Worm (Caenorhabditis elegans) whole organism, L4 larva: ENCODE measurements around the gene Y116A8C.10.

Source experiments
- R02D3.7 ChIP-seq: fragments of 150-350 bp; sonication (generic microtip); optimal IDR thresholded peaks from 3 replicates; lab custom pipeline; 2014; ENCODE audit warnings: missing biosample characterization, missing genetic modification characterization
- arid-1 ChIP-seq: fragments of 200-800 bp; sonication (Bioruptor generic); conservative IDR thresholded peaks from 2 replicates; pipeline ENCODE4 v1.3.6; 2022; ENCODE audit warnings: missing genetic modification reagents, missing genetic modification characterization, missing compliant biosample characterization
- ceh-28 ChIP-seq: fragments of 150-350 bp; optimal IDR thresholded peaks from 2 replicates; lab custom pipeline; 2014; ENCODE audit warnings: missing biosample characterization, missing genetic modification reagents, missing genetic modification characterization
- dmd-9 ChIP-seq: fragments of 200-800 bp; sonication (Bioruptor generic); IDR thresholded peaks from 2 replicates; pipeline ENCODE4 v1.3.6; 2022; ENCODE audit warnings: missing genetic modification reagents, missing genetic modification characterization, missing compliant biosample characterization
- dpl-1 ChIP-seq: fragments of 150-350 bp; optimal IDR thresholded peaks from 2 replicates; lab custom pipeline; 2014; ENCODE audit warnings: missing biosample characterization, missing genetic modification reagents, missing genetic modification characterization
- lin-1 ChIP-seq: fragments of 200-800 bp; sonication (Bioruptor generic); IDR thresholded peaks from 2 replicates; pipeline ENCODE4 v1.3.6; 2022; ENCODE audit warnings: missing genetic modification reagents, missing genetic modification characterization, missing compliant biosample characterization
- mep-1 ChIP-seq: fragments of 150-350 bp; sonication (generic microtip); optimal IDR thresholded peaks from 3 replicates; lab custom pipeline; 2014; ENCODE audit warnings: missing biosample characterization, missing genetic modification characterization
- pqm-1 ChIP-seq: sonication (generic microtip); optimal IDR thresholded peaks from 2 replicates; lab custom pipeline; 2017; ENCODE audit warnings: missing biosample characterization, missing genetic modification characterization
- sdz-12 ChIP-seq: fragments of 200-800 bp; sonication (Bioruptor generic); optimal IDR thresholded peaks from 2 replicates; lab custom pipeline; 2018; ENCODE audit warnings: mild to moderate bottlenecking, missing genetic modification characterization, missing compliant biosample characterization
- tra-1 ChIP-seq: fragments of 200-800 bp; sonication (Bioruptor generic); IDR thresholded peaks from 2 replicates; pipeline ENCODE4 v1.3.6; 2022; ENCODE audit warnings: missing genetic modification reagents, missing genetic modification characterization, missing compliant biosample characterization
- unc-130 ChIP-seq: sonication (generic microtip); optimal IDR thresholded peaks from 2 replicates; lab custom pipeline; 2016; ENCODE audit warnings: missing genetic modification reagents, missing genetic modification characterization, missing compliant biosample characterization
- unc-62 ChIP-seq, 3 experiments: fragments of 150-350 bp in 1 of 3; sonication (generic microtip); optimal IDR thresholded peaks in 2 of 3; peaks in 1 of 3; 1 replicate in 1 of 3; 2 replicates in 2 of 3; lab custom pipeline; 2014 to 2017; ENCODE audit warnings: missing biosample characterization in 3 of 3, missing genetic modification characterization in 3 of 3, missing genetic modification reagents in 3 of 3, missing genotype in 1 of 3

DNA sequence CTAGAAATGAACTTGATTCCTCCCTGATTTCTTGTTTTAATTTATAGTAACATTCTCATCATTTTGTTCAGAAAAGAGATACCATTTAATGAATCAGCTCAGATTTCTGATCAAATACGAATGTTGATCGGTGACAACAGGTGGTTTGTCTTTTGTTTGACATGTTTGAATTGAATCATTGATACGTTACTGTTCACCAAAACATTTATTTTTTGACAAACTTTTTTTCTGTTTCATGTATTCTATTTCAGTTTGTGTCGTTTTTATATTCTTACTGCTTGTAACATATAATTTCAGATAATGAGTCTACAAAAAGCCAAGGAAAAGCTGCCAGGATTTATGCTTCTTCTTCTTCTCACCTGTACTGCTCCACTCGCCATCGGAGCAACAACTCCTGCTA, 14.8 kb downstream of the Y116A8C.10 start, which contains the start of gene nep-24:
- no peak for TF ChIP-seq unc-62 (GFP tag; optimal IDR thresholded peaks at IDR 0.05 in 1 of 2; lab: Kevin White, UChicago)
- no peak for TF ChIP-seq unc-62 (tag; optimal IDR thresholded peaks at IDR 0.05; lab: Kevin White, UChicago)
- no peak for TF ChIP-seq pqm-1 (tag; lab: Kevin White, UChicago)
- TF ChIP-seq ceh-28 (tag; lab: Kevin White, UChicago) = no peak
- no peak for TF ChIP-seq mep-1
- no peak for TF ChIP-seq unc-130
- no peak for TF ChIP-seq dpl-1 (GFP tag; lab: Kevin White, UChicago)
- no peak for TF ChIP-seq arid-1 (GFP tag; lab: Robert Waterston, UW)
- no peak for TF ChIP-seq R02D3.7 (tag; lab: Kevin White, UChicago)
- no peak for TF ChIP-seq tra-1
- no peak for TF ChIP-seq sdz-12 (GFP tag; lab: Kevin White, UChicago)
- no peak for TF ChIP-seq dmd-9 (GFP tag; lab: Robert Waterston, UW)
- TF ChIP-seq lin-1 (GFP tag; lab: Robert Waterston, UW) = no peak
